Worm (Caenorhabditis elegans) whole organism, L4 larva: Measurements from ENCODE around the gene F07F6.2.

Experiments used
- T26A8.4 ChIP-seq: fragments of 200-800 bp; sonication (Bioruptor generic); IDR thresholded peaks from 2 replicates; pipeline ENCODE4 v1.3.6; 2022; ENCODE audit warnings: missing genetic modification characterization, missing compliant biosample characterization
- ZK337.2 ChIP-seq: fragments of 200-800 bp; sonication (Bioruptor generic); IDR thresholded peaks from 2 replicates; pipeline ENCODE4 v1.3.6; 2022; ENCODE audit warnings: missing genetic modification reagents, missing genetic modification characterization, missing compliant biosample characterization
- aha-1 ChIP-seq: fragments of 150-350 bp; peaks from one replicate; lab custom pipeline; 2014; ENCODE audit warnings: missing biosample characterization, missing genetic modification characterization
- arid-1 ChIP-seq: fragments of 200-800 bp; sonication (Bioruptor generic); conservative IDR thresholded peaks from 2 replicates; pipeline ENCODE4 v1.3.6; 2022; ENCODE audit warnings: missing genetic modification reagents, missing genetic modification characterization, missing compliant biosample characterization
- ceh-20 ChIP-seq: fragments of 200-800 bp; sonication (Bioruptor generic); IDR thresholded peaks from 2 replicates; pipeline ENCODE4 v1.3.6; 2022; ENCODE audit warnings: missing genetic modification reagents, missing genetic modification characterization, missing compliant biosample characterization
- ceh-62 ChIP-seq: sonication (generic microtip); optimal IDR thresholded peaks from 2 replicates; lab custom pipeline; 2017; ENCODE audit warnings: missing biosample characterization, missing genetic modification characterization
- ceh-82 ChIP-seq: sonication (generic microtip); optimal IDR thresholded peaks from 2 replicates; lab custom pipeline; 2017; ENCODE audit warnings: missing biosample characterization, missing genetic modification characterization
- ces-1 ChIP-seq: fragments of 150-350 bp; sonication (generic microtip); optimal IDR thresholded peaks from 4 replicates; lab custom pipeline; 2014; ENCODE audit warnings: missing biosample characterization, missing genetic modification reagents, missing genetic modification characterization
- daf-12 ChIP-seq: fragments of 150-350 bp; optimal IDR thresholded peaks from 2 replicates; lab custom pipeline; 2014; ENCODE audit warnings: missing biosample characterization, missing genetic modification reagents, missing genetic modification characterization
- daf-16 ChIP-seq, 3 experiments: sonication (generic microtip); optimal IDR thresholded peaks; 2 replicates each; lab custom pipeline; 2016 to 2017; ENCODE audit warnings: missing genetic modification characterization in 3 of 3, missing genetic modification reagents in 3 of 3, mild to moderate bottlenecking in 2 of 3, missing compliant biosample characterization in 2 of 3, missing biosample characterization in 1 of 3, moderate library complexity in 1 of 3
- dve-1 ChIP-seq: sonication (generic microtip); optimal IDR thresholded peaks from 2 replicates; lab custom pipeline; 2017; ENCODE audit warnings: antibody characterized with exemption, mild to moderate bottlenecking, missing genetic modification characterization, missing compliant biosample characterization; ENCODE audit not compliant: insufficient read depth
- egl-27 ChIP-seq: sonication (generic microtip); optimal IDR thresholded peaks from 3 replicates; lab custom pipeline; 2017; ENCODE audit warnings: missing biosample characterization, missing genetic modification reagents, missing genetic modification characterization
- gei-8 ChIP-seq: fragments of 200-800 bp; sonication (Bioruptor generic); optimal IDR thresholded peaks from 2 replicates; lab custom pipeline; 2018; ENCODE audit warnings: mild to moderate bottlenecking, missing genetic modification characterization, missing compliant biosample characterization
- hlh-11 ChIP-seq: fragments of 200-800 bp; sonication (Bioruptor generic); optimal IDR thresholded peaks from 2 replicates; lab custom pipeline; 2018; ENCODE audit warnings: mild to moderate bottlenecking, missing genetic modification characterization, missing compliant biosample characterization
- hlh-30 ChIP-seq: sonication (generic microtip); optimal IDR thresholded peaks from 2 replicates; lab custom pipeline; 2017; ENCODE audit warnings: antibody characterized with exemption, mild to moderate bottlenecking, missing genetic modification characterization, missing compliant biosample characterization; ENCODE audit not compliant: insufficient read depth
- hmg-1.1 ChIP-seq: fragments of 200-800 bp; sonication (Bioruptor generic); IDR thresholded peaks from 2 replicates; pipeline ENCODE4 v1.3.6; 2022; ENCODE audit warnings: missing genetic modification reagents, missing genetic modification characterization, missing compliant biosample characterization
- lin-1 ChIP-seq: fragments of 200-800 bp; sonication (Bioruptor generic); IDR thresholded peaks from 2 replicates; pipeline ENCODE4 v1.3.6; 2022; ENCODE audit warnings: missing genetic modification reagents, missing genetic modification characterization, missing compliant biosample characterization
- lsy-2 ChIP-seq, 2 experiments: fragments of 150-350 bp in 1 of 2; sonication (generic microtip) in 1 of 2; optimal IDR thresholded peaks; 2 replicates each; lab custom pipeline; 2014 to 2017; ENCODE audit warnings: missing biosample characterization in 2 of 2, missing genetic modification characterization in 2 of 2
- madf-9 ChIP-seq: fragments of 200-800 bp; sonication (Bioruptor generic); conservative IDR thresholded peaks from 2 replicates; pipeline ENCODE4 v1.3.6; 2022; ENCODE audit warnings: missing genetic modification reagents, missing genetic modification characterization, missing compliant biosample characterization
- mdl-1 ChIP-seq, 2 experiments: fragments of 150-350 bp in 1 of 2; sonication (generic microtip) in 1 of 2; optimal IDR thresholded peaks; 2 replicates each; lab custom pipeline; 2014 to 2017; ENCODE audit warnings: missing biosample characterization in 2 of 2, missing genetic modification characterization in 2 of 2
- mep-1 ChIP-seq: fragments of 150-350 bp; sonication (generic microtip); optimal IDR thresholded peaks from 3 replicates; lab custom pipeline; 2014; ENCODE audit warnings: missing biosample characterization, missing genetic modification characterization
- mes-2 ChIP-seq: sonication (generic microtip); optimal IDR thresholded peaks from 2 replicates; lab custom pipeline; 2016; ENCODE audit warnings: missing genotype, mild to moderate bottlenecking, missing genetic modification characterization, missing compliant biosample characterization; ENCODE audit not compliant: poor library complexity, severe bottlenecking
- mxl-3 ChIP-seq: fragments of 200-800 bp; sonication (Bioruptor generic); optimal IDR thresholded peaks from 2 replicates; lab custom pipeline; 2018; ENCODE audit warnings: mild to moderate bottlenecking, missing genetic modification characterization, missing compliant biosample characterization
- nhr-11 ChIP-seq: fragments of 150-350 bp; optimal IDR thresholded peaks from 2 replicates; lab custom pipeline; 2014; ENCODE audit warnings: missing biosample characterization, missing genetic modification characterization
- nhr-28 ChIP-seq: fragments of 150-350 bp; optimal IDR thresholded peaks from 2 replicates; lab custom pipeline; 2014; ENCODE audit warnings: missing biosample characterization, missing genetic modification characterization
- nhr-6 ChIP-seq: fragments of 150-350 bp; optimal IDR thresholded peaks from 2 replicates; lab custom pipeline; 2014; ENCODE audit warnings: missing biosample characterization, missing genetic modification characterization
- nhr-76 ChIP-seq: fragments of 150-350 bp; optimal IDR thresholded peaks from 2 replicates; lab custom pipeline; 2014; ENCODE audit warnings: missing biosample characterization, missing genetic modification characterization
- pha-4 ChIP-seq, 2 experiments: fragments of 150-350 bp in 1 of 2; fragments of 200-800 bp in 1 of 2; sonication (Bioruptor generic) in 1 of 2; IDR thresholded peaks in 1 of 2; optimal IDR thresholded peaks in 1 of 2; 2 replicates each; pipeline versions ENCODE4 v1.3.6 to Lab custom; 2014 to 2022; ENCODE audit warnings: missing genetic modification characterization in 2 of 2, missing genetic modification reagents in 2 of 2, missing biosample characterization in 1 of 2, missing compliant biosample characterization in 1 of 2
- sdz-12 ChIP-seq: fragments of 200-800 bp; sonication (Bioruptor generic); optimal IDR thresholded peaks from 2 replicates; lab custom pipeline; 2018; ENCODE audit warnings: mild to moderate bottlenecking, missing genetic modification characterization, missing compliant biosample characterization
- spr-3 ChIP-seq: fragments of 200-800 bp; sonication (Bioruptor generic); optimal IDR thresholded peaks from 2 replicates; lab custom pipeline; 2018; ENCODE audit warnings: mild to moderate bottlenecking, missing genetic modification characterization, missing compliant biosample characterization
- unc-39 ChIP-seq: sonication (generic microtip); optimal IDR thresholded peaks from 2 replicates; lab custom pipeline; 2017; ENCODE audit warnings: missing biosample characterization, missing genetic modification characterization
- unc-62 ChIP-seq, 3 experiments: fragments of 150-350 bp in 1 of 3; sonication (generic microtip); optimal IDR thresholded peaks in 2 of 3; peaks in 1 of 3; 1 replicate in 1 of 3; 2 replicates in 2 of 3; lab custom pipeline; 2014 to 2017; ENCODE audit warnings: missing biosample characterization in 3 of 3, missing genetic modification characterization in 3 of 3, missing genetic modification reagents in 3 of 3, missing genotype in 1 of 3
- vab-7 ChIP-seq: fragments of 200-800 bp; sonication (Bioruptor generic); IDR thresholded peaks from 2 replicates; pipeline ENCODE4 v1.3.6; 2022; ENCODE audit warnings: missing genetic modification reagents, missing genetic modification characterization, missing compliant biosample characterization
- zag-1 ChIP-seq: fragments of 150-350 bp; optimal IDR thresholded peaks from 2 replicates; lab custom pipeline; 2014; ENCODE audit warnings: missing biosample characterization, missing genetic modification characterization
- zfp-2 ChIP-seq: sonication (generic microtip); optimal IDR thresholded peaks from 2 replicates; lab custom pipeline; 2016; ENCODE audit warnings: mild to moderate bottlenecking, missing genetic modification characterization, missing compliant biosample characterization
- zfp-3 ChIP-seq: fragments of 200-800 bp; sonication (Bioruptor generic); conservative IDR thresholded peaks from 2 replicates; pipeline ENCODE4 v1.3.6; 2022; ENCODE audit warnings: missing genetic modification reagents, missing genetic modification characterization, missing compliant biosample characterization
- zip-11 ChIP-seq: fragments of 200-800 bp; sonication (Bioruptor generic); IDR thresholded peaks from 2 replicates; pipeline ENCODE4 v1.3.6; 2022; ENCODE audit warnings: missing genetic modification characterization, missing compliant biosample characterization

The F07F6.2 gene

ce11 chrII:5460911-5461310, 30.9 kb downstream of the F07F6.2 start:
- TF ChIP-seq nhr-76 (tag; lab: Kevin White, UChicago) (no peak), hmg-1.1 (peak; percentile 30; the same call in 1 of the 2 replicates), spr-3 (GFP tag; lab: Kevin White, UChicago) (no peak), mep-1 (tag; lab: Kevin White, UChicago) (peak; percentile 29), aha-1 (peak; percentile 6), mdl-1 (tag; optimal IDR thresholded peaks at IDR 0.05; lab: Kevin White, UChicago) (no peak), hlh-11 (tag; lab: Kevin White, UChicago) (peak; percentile 64), daf-12 (tag; lab: Kevin White, UChicago) (no peak), ZK337.2 (GFP tag; lab: Robert Waterston, UW) (no peak), vab-7 (no peak), T26A8.4 (GFP tag; lab: Robert Waterston, UW) (no peak), unc-39 (tag; lab: Kevin White, UChicago) (no peak), dve-1 (peak; percentile 38), lin-1 (GFP tag; lab: Robert Waterston, UW) (no peak), unc-62 (GFP tag; optimal IDR thresholded peaks at IDR 0.05 in 1 of 2; lab: Kevin White, UChicago) (peak in 1 of 2 experiments; percentile 75), unc-62 (tag; optimal IDR thresholded peaks at IDR 0.05; lab: Kevin White, UChicago) (no peak), sdz-12 (no peak), arid-1 (GFP tag; lab: Robert Waterston, UW) (no peak), madf-9 (GFP tag; lab: Robert Waterston, UW) (no peak), pha-4 (GFP tag; IDR thresholded peaks at IDR 0.05; lab: Robert Waterston, UW) (no peak), pha-4 (tag; optimal IDR thresholded peaks at IDR 0.05; lab: Kevin White, UChicago) (peak; percentile 20), ceh-62 (tag; lab: Kevin White, UChicago) (no peak), mes-2 (tag; lab: Kevin White, UChicago) (peak; percentile 45), zfp-3 (GFP tag; lab: Robert Waterston, UW) (no peak), daf-16 (GFP tag; optimal IDR thresholded peaks at IDR 0.05; lab: Kevin White, UChicago) (no peak), daf-16 (tag; optimal IDR thresholded peaks at IDR 0.05; lab: Kevin White, UChicago) (peak; percentile 58), zag-1 (tag; lab: Kevin White, UChicago) (no peak), nhr-28 (peak; percentile 33), hlh-30 (tag; lab: Kevin White, UChicago) (peak; percentile 14), zfp-2 (tag; lab: Kevin White, UChicago) (no peak), ceh-82 (tag; lab: Kevin White, UChicago) (no peak), ceh-20 (GFP tag; lab: Robert Waterston, UW) (no peak), zip-11 (GFP tag; lab: Robert Waterston, UW) (no peak), mxl-3 (GFP tag; lab: Kevin White, UChicago) (no peak)

- no peak for TF ChIP-seq egl-27 (tag; lab: Kevin White, UChicago)
- no peak for TF ChIP-seq gei-8 (GFP tag; lab: Kevin White, UChicago)
- TF ChIP-seq hmg-1.1 = 0 out of 2 replicates have a peak, but pooled peaks have one; percentile 32
- peak; percentile 10 for TF ChIP-seq hlh-30 (tag; lab: Kevin White, UChicago)
- peak; percentile 48 for TF ChIP-seq nhr-28
- peak; percentile 13 for TF ChIP-seq mep-1 (tag; lab: Kevin White, UChicago)
- no peak for TF ChIP-seq ces-1 (GFP tag; lab: Kevin White, UChicago)
- TF ChIP-seq nhr-6 = no peak
- TF ChIP-seq hlh-11 (tag; lab: Kevin White, UChicago) = peak; percentile 40
- TF ChIP-seq unc-62 (GFP tag; optimal IDR thresholded peaks at IDR 0.05 in 1 of 2; lab: Kevin White, UChicago) = peak in 1 of 2 experiments; percentile 56
- no peak for TF ChIP-seq unc-62 (tag; optimal IDR thresholded peaks at IDR 0.05; lab: Kevin White, UChicago)
- TF ChIP-seq nhr-11 (tag; lab: Kevin White, UChicago) = peak; percentile 21
- peak in 1 of 2 experiments; percentile 10 for TF ChIP-seq lsy-2 (tag; optimal IDR thresholded peaks at IDR 0.05; lab: Kevin White, UChicago)
These were observed 33.8 kb downstream of the F07F6.2 start for ce11 chrII:5463692-5464300.
